Fruit fly (Drosophila melanogaster): ENCODE results near the gene RpS14b.

The RpS14b gene

DNA sequence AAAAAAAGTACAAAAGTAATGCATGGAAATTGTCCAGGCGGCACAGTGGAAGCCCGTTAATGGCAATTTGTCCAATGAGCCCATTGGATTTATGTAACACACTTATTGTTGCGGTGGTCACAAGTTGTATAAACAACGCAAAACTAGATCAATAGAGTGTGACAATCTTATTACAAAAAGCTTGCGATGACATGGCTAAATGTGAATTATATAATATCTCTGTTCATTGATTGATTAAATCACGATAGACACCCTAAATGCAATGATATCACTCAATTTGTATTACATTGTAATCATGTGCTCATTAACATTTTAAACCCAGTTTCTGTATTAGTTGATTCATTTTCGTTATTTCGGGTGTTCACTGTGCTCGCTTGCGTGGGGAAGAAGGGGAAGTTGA is 43.3 kb downstream of the RpS14b start (continued):
- no peak for TF ChIP-seq CG15479 (GFP tag; optimal IDR thresholded peaks at IDR 0.05)
- no peak for TF ChIP-seq gcm (GFP tag; optimal IDR thresholded peaks at IDR 0.05)
- TF ChIP-seq kah (GFP tag; optimal IDR thresholded peaks at IDR 0.05): no peak
- no peak for TF ChIP-seq CG9817 (tag; optimal IDR thresholded peaks at IDR 0.05)
- TF ChIP-seq CG10366 (GFP tag; IDR thresholded peaks at IDR 0.05): peak; percentile 11; the same call in 1 of the 2 replicates
- peak; percentile 49 for TF ChIP-seq Med (GFP tag)
- TF ChIP-seq gsb (GFP tag; IDR thresholded peaks at IDR 0.05): no peak
- TF ChIP-seq CG17385 (GFP tag; optimal IDR thresholded peaks at IDR 0.05): no peak
- no peak for TF ChIP-seq sim (GFP tag; IDR thresholded peaks at IDR 0.05)
- TF ChIP-seq Dfd (GFP tag; optimal IDR thresholded peaks at IDR 0.05): no peak
- no peak for TF ChIP-seq HLHmδ (GFP tag; optimal IDR thresholded peaks at IDR 0.05)
- no peak for TF ChIP-seq Kr (GFP tag; optimal IDR thresholded peaks at IDR 0.05)
- TF ChIP-seq nerfin-1 (tag; optimal IDR thresholded peaks at IDR 0.05): peak; percentile 13
- TF ChIP-seq fd96Cb (tag; optimal IDR thresholded peaks at IDR 0.05): peak; percentile 7
- no peak for TF ChIP-seq CG7786 (GFP tag; optimal IDR thresholded peaks at IDR 0.05)
- no peak for TF ChIP-seq al (GFP tag; IDR thresholded peaks at IDR 0.05)
- no peak for TF ChIP-seq CG13624 (GFP tag; optimal IDR thresholded peaks at IDR 0.05)
- no peak for TF ChIP-seq onecut (GFP tag; IDR thresholded peaks at IDR 0.05)
- TF ChIP-seq CG14014 (GFP tag; IDR thresholded peaks at IDR 0.05): no peak
- TF ChIP-seq HLH54F (GFP tag; optimal IDR thresholded peaks at IDR 0.05): no peak
- TF ChIP-seq jing (GFP tag; optimal IDR thresholded peaks at IDR 0.05): no peak
- no peak for TF ChIP-seq CG30020 (tag; optimal IDR thresholded peaks at IDR 0.05)
- peak in 1 of 2 experiments; percentile 81 for TF ChIP-seq Pdp1 (GFP tag; optimal IDR thresholded peaks at IDR 0.05)
- TF ChIP-seq chm (GFP tag; IDR thresholded peaks at IDR 0.05): no peak
- TF ChIP-seq CG15514 (GFP tag; optimal IDR thresholded peaks at IDR 0.05): no peak
- no peak for TF ChIP-seq HmgZ (tag; optimal IDR thresholded peaks at IDR 0.05)
- no peak for TF ChIP-seq CG12659 (GFP tag; optimal IDR thresholded peaks at IDR 0.05)
- TF ChIP-seq sug (tag; optimal IDR thresholded peaks at IDR 0.05): no peak
- TF ChIP-seq CG3838 (GFP tag; optimal IDR thresholded peaks at IDR 0.05): no peak
- no peak for TF ChIP-seq twi (tag; optimal IDR thresholded peaks at IDR 0.05)
- no peak for TF ChIP-seq B-H1 (GFP tag; IDR thresholded peaks at IDR 0.05)
- TF ChIP-seq CG1529 (GFP tag; optimal IDR thresholded peaks at IDR 0.05): no peak
- TF ChIP-seq CG2875 (GFP tag; optimal IDR thresholded peaks at IDR 0.05): no peak
- TF ChIP-seq CG4404 (GFP tag; IDR thresholded peaks at IDR 0.05): no peak
- no peak for TF ChIP-seq CG4360 (GFP tag; IDR thresholded peaks at IDR 0.05)
- no peak for TF ChIP-seq CG10543 (GFP tag; optimal IDR thresholded peaks at IDR 0.05)
- no peak for TF ChIP-seq aop (GFP tag; IDR thresholded peaks at IDR 0.05)
- no peak for TF ChIP-seq odd (GFP tag; optimal IDR thresholded peaks at IDR 0.05)
- TF ChIP-seq dmrt99B (tag; optimal IDR thresholded peaks at IDR 0.05): peak; percentile 25
- TF ChIP-seq HHEX (GFP tag; optimal IDR thresholded peaks at IDR 0.05): no peak
- TF ChIP-seq stwl (tag; optimal IDR thresholded peaks at IDR 0.05): no peak
- no peak for TF ChIP-seq CG9609 (GFP tag; optimal IDR thresholded peaks at IDR 0.05)
- peak; percentile 5 for TF ChIP-seq CG17829 (tag; optimal IDR thresholded peaks at IDR 0.05)
- no peak for TF ChIP-seq ttk (GFP tag; IDR thresholded peaks at IDR 0.05)
- TF ChIP-seq amos (GFP tag; IDR thresholded peaks at IDR 0.05; ENCODE audit: partially characterized antibody): no peak
- no peak for TF ChIP-seq schlank (tag; optimal IDR thresholded peaks at IDR 0.05)
- TF ChIP-seq lov (optimal IDR thresholded peaks at IDR 0.05): no peak
- no peak for TF ChIP-seq lov (GFP tag; IDR thresholded peaks at IDR 0.05)
- TF ChIP-seq ab (GFP tag; optimal IDR thresholded peaks at IDR 0.05): no peak
- TF ChIP-seq CG5953 (GFP tag; IDR thresholded peaks at IDR 0.05): no peak
- no peak for TF ChIP-seq fru (optimal IDR thresholded peaks at IDR 0.05)
- TF ChIP-seq CG8924 (tag; optimal IDR thresholded peaks at IDR 0.05): peak; percentile 9
- no peak for TF ChIP-seq croc (GFP tag; conservative IDR thresholded peaks at IDR 0.05)
